Fruit fly (Drosophila melanogaster) whole organism: ENCODE data around the gene faf.

ENCODE experiments used
- CG8478 ChIP-seq: fragments of >200 bp; optimal IDR thresholded peaks from 2 replicates; lab custom pipeline; 2018; ENCODE audit warnings: inconsistent platforms
- Dll ChIP-seq: fragments of >200 bp; optimal IDR thresholded peaks from 2 replicates; lab custom pipeline; 2017
- EcR ChIP-seq, 2 experiments: fragments of >200 bp; optimal IDR thresholded peaks; 2 replicates each; lab custom pipeline; 2017; ENCODE audit warnings: missing biosample characterization in 2 of 2, missing genetic modification characterization in 2 of 2, missing genetic modification reagents in 2 of 2
- pan ChIP-seq: fragments of >200 bp; optimal IDR thresholded peaks from 2 replicates; lab custom pipeline; 2017
- psq ChIP-seq: fragments of >200 bp; optimal IDR thresholded peaks from 2 replicates; lab custom pipeline; 2017
- usp ChIP-seq: fragments of >200 bp; optimal IDR thresholded peaks from 2 replicates; lab custom pipeline; 2017; ENCODE audit warnings: missing biosample characterization, missing genetic modification characterization, mixed read lengths

The faf gene

dm6 chr3R:31747429-31748048, 29.3 kb upstream of the faf start, which contains the start of the genes nero and CG1910:
nero (minus strand) TSS chr3R:31747558.
CG1910 (plus strand) TSS chr3R:31747643.
- TF ChIP-seq pan (lab: Kevin White, UChicago) (no peak), Dll (lab: Kevin White, UChicago) (no peak), EcR (GFP tag; optimal IDR thresholded peaks at IDR 0.05; lab: Kevin White, UChicago) (no peak), psq (lab: Kevin White, UChicago) (no peak), usp (no peak), CG8478 (lab: Kevin White, UChicago) (no peak)

dm6 chr3R:31748093-31748996, 28.5 kb upstream of the faf start:
- TF ChIP-seq usp (no peak), CG8478 (lab: Kevin White, UChicago) (peak; percentile 68), psq (lab: Kevin White, UChicago) (peak; percentile 60), pan (lab: Kevin White, UChicago) (no peak), Dll (lab: Kevin White, UChicago) (no peak), EcR (GFP tag; optimal IDR thresholded peaks at IDR 0.05; lab: Kevin White, UChicago) (no peak)

- TF ChIP-seq usp: no peak
- no peak for TF ChIP-seq Dll (lab: Kevin White, UChicago)
- TF ChIP-seq pan (lab: Kevin White, UChicago): no peak
- no peak for TF ChIP-seq EcR (GFP tag; optimal IDR thresholded peaks at IDR 0.05; lab: Kevin White, UChicago)
- TF ChIP-seq CG8478 (lab: Kevin White, UChicago): no peak
- TF ChIP-seq psq (lab: Kevin White, UChicago): no peak
Measured at dm6 chr3R:31754605-31755004, 22.2 kb upstream of the faf start, which contains the start of gene salt. salt (minus strand) TSS chr3R:31754705.

- TF ChIP-seq psq (lab: Kevin White, UChicago): no peak
Measured at dm6 chr3R:31758587-31759167, 18.1 kb upstream of the faf start, which contains the start of gene CG2187. CG2187 (minus strand) TSS chr3R:31758637.

- TF ChIP-seq EcR (GFP tag; optimal IDR thresholded peaks at IDR 0.05; lab: Kevin White, UChicago): no peak
- TF ChIP-seq CG8478 (lab: Kevin White, UChicago): no peak
- TF ChIP-seq psq (lab: Kevin White, UChicago): no peak
- no peak for TF ChIP-seq Dll (lab: Kevin White, UChicago)
- TF ChIP-seq usp: no peak
- no peak for TF ChIP-seq pan (lab: Kevin White, UChicago)
Measured at dm6 chr3R:31761529-31762009, 15.3 kb upstream of the faf start, which contains the start of gene Smvt. Smvt (minus strand) TSS chr3R:31761579.

- TF ChIP-seq CG8478 (lab: Kevin White, UChicago): no peak
- no peak for TF ChIP-seq psq (lab: Kevin White, UChicago)
- TF ChIP-seq EcR (GFP tag; optimal IDR thresholded peaks at IDR 0.05; lab: Kevin White, UChicago): no peak
- TF ChIP-seq usp: no peak
- no peak for TF ChIP-seq Dll (lab: Kevin White, UChicago)
- TF ChIP-seq pan (lab: Kevin White, UChicago): no peak
Measured at dm6 chr3R:31762672-31763071, 14.1 kb upstream of the faf start.

- TF ChIP-seq EcR (GFP tag; optimal IDR thresholded peaks at IDR 0.05; lab: Kevin White, UChicago) (no peak), CG8478 (lab: Kevin White, UChicago) (no peak), usp (no peak), pan (lab: Kevin White, UChicago) (no peak), psq (lab: Kevin White, UChicago) (no peak), Dll (lab: Kevin White, UChicago) (no peak)
Measured at dm6 chr3R:31764672-31765071, 12.1 kb upstream of the faf start, which contains the start of gene CG2150. CG2150 (minus strand) TSS chr3R:31764772.

dm6 chr3R:31765145-31765544, 11.7 kb upstream of the faf start:
- TF ChIP-seq CG8478 (lab: Kevin White, UChicago) (no peak), EcR (GFP tag; optimal IDR thresholded peaks at IDR 0.05; lab: Kevin White, UChicago) (no peak), usp (no peak), psq (lab: Kevin White, UChicago) (no peak), pan (lab: Kevin White, UChicago) (no peak), Dll (lab: Kevin White, UChicago) (no peak)

- TF ChIP-seq CG8478 (lab: Kevin White, UChicago) (no peak), EcR (GFP tag; optimal IDR thresholded peaks at IDR 0.05; lab: Kevin White, UChicago) (no peak), usp (no peak), pan (lab: Kevin White, UChicago) (no peak), psq (lab: Kevin White, UChicago) (no peak)
Measured at dm6 chr3R:31767528-31767927, 9.3 kb upstream of the faf start.

dm6 chr3R:31768198-31768597, 8.6 kb upstream of the faf start:
- TF ChIP-seq psq (lab: Kevin White, UChicago): no peak
- peak; percentile 10 for TF ChIP-seq Dll (lab: Kevin White, UChicago)
